Worm (Caenorhabditis elegans) whole organism, early embryonic: ENCODE measurements around the gene Y4C6B.4.

ENCODE experiments used
- ama-1 ChIP-seq: fragments of 150-350 bp; optimal IDR thresholded peaks from 2 replicates; lab custom pipeline; 2014
- ets-7 ChIP-seq: sonication (generic microtip); optimal IDR thresholded peaks from 2 replicates; lab custom pipeline; 2016; ENCODE audit warnings: missing genotype, missing genetic modification characterization, missing compliant biosample characterization
- hmg-4 ChIP-seq: fragments of 200-800 bp; sonication (Bioruptor generic); optimal IDR thresholded peaks from 2 replicates; lab custom pipeline; 2018; ENCODE audit warnings: mild to moderate bottlenecking, missing genetic modification characterization, missing compliant biosample characterization

DNA sequence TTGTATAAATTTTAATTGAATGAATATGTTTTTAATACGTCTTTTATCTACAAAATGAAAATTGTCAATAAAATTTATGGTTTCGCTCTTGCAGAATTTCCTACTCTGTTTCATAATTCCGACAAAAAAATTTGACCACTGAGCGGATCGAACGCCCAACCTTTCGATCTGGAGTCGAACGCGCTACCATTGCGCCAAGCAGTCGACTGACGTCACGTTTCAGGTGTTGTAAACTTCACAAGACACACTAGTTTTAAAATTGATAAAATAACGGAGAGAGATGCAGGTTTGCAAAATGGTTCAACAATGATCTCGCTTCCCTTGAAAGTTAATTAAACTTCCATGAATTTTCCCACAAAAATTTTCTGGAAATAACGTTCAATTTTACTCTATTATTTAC lies 17.9 kb downstream of the Y4C6B.4 start:
- TF ChIP-seq hmg-4 (GFP tag; lab: Kevin White, UChicago) (no peak), ets-7 (tag; lab: Kevin White, UChicago) (no peak), ama-1 (lab: Kevin White, UChicago) (no peak)
